Fruit fly (Drosophila melanogaster): ENCODE results near the gene hth.
A peak's percentile ranks its signal among the peaks of the same experiment; 100 is the strongest.

hth gene

DNA sequence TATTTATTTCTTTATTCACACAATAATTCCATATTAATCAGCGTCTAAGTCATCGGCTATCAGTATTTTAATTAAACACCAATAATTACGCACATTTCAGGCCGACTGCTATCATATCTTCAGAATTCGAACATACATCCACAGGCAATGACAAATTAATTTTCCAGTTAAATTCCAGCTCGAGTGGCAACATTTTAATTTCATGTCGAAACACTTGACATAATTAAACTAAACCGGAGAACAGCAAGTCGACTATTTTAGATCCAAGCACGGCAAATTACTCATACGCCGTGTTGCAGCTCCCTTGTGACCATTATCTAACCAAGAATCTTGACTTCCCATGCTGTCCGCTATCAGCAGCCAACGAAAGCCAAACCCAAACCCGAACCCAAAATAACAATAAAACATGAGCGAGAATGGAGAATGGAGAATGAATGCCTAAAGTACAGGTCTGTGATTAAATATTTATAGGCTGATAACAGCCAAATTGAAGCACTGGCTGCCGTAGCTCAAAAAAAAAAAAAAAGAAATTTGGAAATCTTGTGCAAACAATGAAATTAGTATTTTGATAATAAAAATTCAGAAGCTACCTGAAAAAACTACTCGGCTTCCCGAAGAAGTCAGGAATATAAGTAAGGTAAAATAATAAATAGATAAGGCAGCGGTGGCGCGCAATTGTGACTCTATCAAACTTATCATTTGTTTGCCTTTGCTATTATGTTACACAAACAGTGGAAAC, 72.8 kb downstream of the hth start (continued):
- no peak for TF ChIP-seq tll (GFP tag; optimal IDR thresholded peaks at IDR 0.05)
- TF ChIP-seq CG17328 (GFP tag; IDR thresholded peaks at IDR 0.05): no peak
- no peak for TF ChIP-seq cas (GFP tag; IDR thresholded peaks at IDR 0.05)
- TF ChIP-seq CG1603 (tag; optimal IDR thresholded peaks at IDR 0.05): no peak
- no peak for TF ChIP-seq CG3163 (GFP tag; optimal IDR thresholded peaks at IDR 0.05)
- TF ChIP-seq CG3407 (GFP tag; optimal IDR thresholded peaks at IDR 0.05): peak; percentile 41
- no peak for TF ChIP-seq bcd (GFP tag; optimal IDR thresholded peaks at IDR 0.05)
- no peak for TF ChIP-seq hkb (optimal IDR thresholded peaks at IDR 0.05)
- TF ChIP-seq hkb (GFP tag; IDR thresholded peaks at IDR 0.05): no peak
- TF ChIP-seq NC2β (GFP tag; optimal IDR thresholded peaks at IDR 0.05): no peak
- no peak for TF ChIP-seq ac (GFP tag; optimal IDR thresholded peaks at IDR 0.05)
- no peak for TF ChIP-seq Fer3 (tag; optimal IDR thresholded peaks at IDR 0.05)
- TF ChIP-seq CG33557 (GFP tag; optimal IDR thresholded peaks at IDR 0.05): peak; percentile 28
- no peak for TF ChIP-seq corto (GFP tag; optimal IDR thresholded peaks at IDR 0.05)
- TF ChIP-seq D (optimal IDR thresholded peaks at IDR 0.05): no peak
- peak; percentile 4 for TF ChIP-seq D (GFP tag; optimal IDR thresholded peaks at IDR 0.05)
- TF ChIP-seq trh (GFP tag; optimal IDR thresholded peaks at IDR 0.05): no peak
- no peak for TF ChIP-seq CG7372 (GFP tag; IDR thresholded peaks at IDR 0.05)
- no peak for TF ChIP-seq Usf (GFP tag; optimal IDR thresholded peaks at IDR 0.05)
- no peak for TF ChIP-seq CG14965 (GFP tag; optimal IDR thresholded peaks at IDR 0.05; ENCODE audit: borderline replicate concordance)
- no peak for TF ChIP-seq zfh1 (GFP tag; IDR thresholded peaks at IDR 0.05)
- TF ChIP-seq CG18764 (GFP tag; optimal IDR thresholded peaks at IDR 0.05): no peak
- TF ChIP-seq pita (GFP tag; optimal IDR thresholded peaks at IDR 0.05): no peak
- TF ChIP-seq CG10654 (GFP tag; optimal IDR thresholded peaks at IDR 0.05): no peak
- TF ChIP-seq gfzf (GFP tag; optimal IDR thresholded peaks at IDR 0.05): no peak
- TF ChIP-seq CG7839 (tag; optimal IDR thresholded peaks at IDR 0.05): no peak
- no peak for TF ChIP-seq Ptx1 (GFP tag; IDR thresholded peaks at IDR 0.05)
- no peak for TF ChIP-seq zf30C (GFP tag; optimal IDR thresholded peaks at IDR 0.05)
- no peak for TF ChIP-seq chn (GFP tag; optimal IDR thresholded peaks at IDR 0.05)
- TF ChIP-seq CG5245 (GFP tag; optimal IDR thresholded peaks at IDR 0.05): no peak
- TF ChIP-seq HmgZ (tag; optimal IDR thresholded peaks at IDR 0.05): no peak
- TF ChIP-seq Dip3 (GFP tag; optimal IDR thresholded peaks at IDR 0.05): no peak
- TF ChIP-seq lola (GFP tag; optimal IDR thresholded peaks at IDR 0.05): no peak
- no peak for TF ChIP-seq CG3847 (GFP tag; IDR thresholded peaks at IDR 0.05)
- TF ChIP-seq zfh2 (GFP tag; optimal IDR thresholded peaks at IDR 0.05): no peak
- no peak for TF ChIP-seq CG10209 (GFP tag; optimal IDR thresholded peaks at IDR 0.05)
- TF ChIP-seq Side (GFP tag; optimal IDR thresholded peaks at IDR 0.05): no peak
- TF ChIP-seq Elba2 (GFP tag; optimal IDR thresholded peaks at IDR 0.05): no peak
- no peak for TF ChIP-seq Hand (GFP tag; optimal IDR thresholded peaks at IDR 0.05)
- no peak for TF ChIP-seq CG6175 (GFP tag; IDR thresholded peaks at IDR 0.05)
- TF ChIP-seq CG7271 (tag; optimal IDR thresholded peaks at IDR 0.05): no peak
- TF ChIP-seq mam (GFP tag; optimal IDR thresholded peaks at IDR 0.05): no peak
- TF ChIP-seq Ets65A (GFP tag): no peak
- TF ChIP-seq scrt (GFP tag; optimal IDR thresholded peaks at IDR 0.05): no peak
- no peak for TF ChIP-seq hth (optimal IDR thresholded peaks at IDR 0.05)
- TF ChIP-seq sqz (GFP tag; optimal IDR thresholded peaks at IDR 0.05): peak; percentile 78
- no peak for TF ChIP-seq gce (GFP tag; IDR thresholded peaks at IDR 0.05)
- peak; percentile 9 for TF ChIP-seq CG15011 (GFP tag; optimal IDR thresholded peaks at IDR 0.05)
- TF ChIP-seq Bgb (GFP tag; IDR thresholded peaks at IDR 0.05; ENCODE audit: partially characterized antibody): no peak
- no peak for TF ChIP-seq klu (GFP tag; IDR thresholded peaks at IDR 0.05)
- no peak for TF ChIP-seq CG30431 (GFP tag; optimal IDR thresholded peaks at IDR 0.05)

Data from whole organism, embryonic.